Fruit fly (Drosophila melanogaster): ENCODE measurements around the gene CG7231.

The CG7231 gene

dm6 chr2L:7968054-7968453, 15.7 kb upstream of the CG7231 start (continued):
- TF ChIP-seq Ets21C (GFP tag; optimal IDR thresholded peaks at IDR 0.05), result no peak
- TF ChIP-seq CG16779 (tag; optimal IDR thresholded peaks at IDR 0.05), result no peak
- TF ChIP-seq esn (GFP tag; optimal IDR thresholded peaks at IDR 0.05), result no peak
- no peak for TF ChIP-seq CG6854 (GFP tag; optimal IDR thresholded peaks at IDR 0.05)
- TF ChIP-seq OdsH (GFP tag; optimal IDR thresholded peaks at IDR 0.05), result peak; percentile 18
- TF ChIP-seq Sox15 (GFP tag; optimal IDR thresholded peaks at IDR 0.05), result no peak
- TF ChIP-seq CG32006 (GFP tag; optimal IDR thresholded peaks at IDR 0.05), result peak; percentile 75
- TF ChIP-seq CG3919 (GFP tag; optimal IDR thresholded peaks at IDR 0.05), result peak; percentile 21
- TF ChIP-seq CG7368 (GFP tag; optimal IDR thresholded peaks at IDR 0.05), result no peak
- no peak for TF ChIP-seq CG31627 (GFP tag; optimal IDR thresholded peaks at IDR 0.05)

dm6 chr2L:7969329-7969728, 14.4 kb upstream of the CG7231 start:
- no peak for TF ChIP-seq Gug (GFP tag; IDR thresholded peaks at IDR 0.05)
- TF ChIP-seq dac (GFP tag; optimal IDR thresholded peaks at IDR 0.05), result no peak
- TF ChIP-seq fkh (GFP tag; optimal IDR thresholded peaks at IDR 0.05), result no peak
- no peak for TF ChIP-seq Sox14 (GFP tag; optimal IDR thresholded peaks at IDR 0.05)
- no peak for TF ChIP-seq ss (GFP tag; optimal IDR thresholded peaks at IDR 0.05)
- TF ChIP-seq Eip75B (GFP tag; optimal IDR thresholded peaks at IDR 0.05), result no peak
- no peak for TF ChIP-seq CG6792 (GFP tag; optimal IDR thresholded peaks at IDR 0.05)
- TF ChIP-seq CG6854 (GFP tag; optimal IDR thresholded peaks at IDR 0.05), result no peak
- TF ChIP-seq lz (GFP tag; optimal IDR thresholded peaks at IDR 0.05), result no peak
- no peak for TF ChIP-seq Hr38 (GFP tag; optimal IDR thresholded peaks at IDR 0.05)
- no peak for TF ChIP-seq CG34406 (GFP tag; optimal IDR thresholded peaks at IDR 0.05)

- TF ChIP-seq vri (GFP tag; optimal IDR thresholded peaks at IDR 0.05), result peak; percentile 5
- TF ChIP-seq svp (GFP tag), result peak; percentile 91
- TF ChIP-seq Ets96B (tag; optimal IDR thresholded peaks at IDR 0.05), result no peak
- no peak for TF ChIP-seq CG10631 (GFP tag; optimal IDR thresholded peaks at IDR 0.05)
- no peak for TF ChIP-seq lz (GFP tag; optimal IDR thresholded peaks at IDR 0.05)
- peak; percentile 62 for TF ChIP-seq Eip78C (GFP tag)
These were observed 13.7 kb upstream of the CG7231 start for dm6 chr2L:7970001-7970400.

dm6 chr2L:7971423-7971822, 12.3 kb upstream of the CG7231 start:
- TF ChIP-seq CG9139 (GFP tag; optimal IDR thresholded peaks at IDR 0.05) (no peak), CG32006 (GFP tag; optimal IDR thresholded peaks at IDR 0.05) (peak; percentile 65), Hr38 (GFP tag; optimal IDR thresholded peaks at IDR 0.05) (no peak), fd85E (GFP tag; optimal IDR thresholded peaks at IDR 0.05) (no peak), Smox (GFP tag; optimal IDR thresholded peaks at IDR 0.05) (no peak), ss (GFP tag; optimal IDR thresholded peaks at IDR 0.05) (no peak), CG7368 (GFP tag; optimal IDR thresholded peaks at IDR 0.05) (no peak), CG11902 (GFP tag; optimal IDR thresholded peaks at IDR 0.05) (no peak), OdsH (GFP tag; optimal IDR thresholded peaks at IDR 0.05) (peak; percentile 59), Hr39 (GFP tag; optimal IDR thresholded peaks at IDR 0.05) (peak; percentile 12), CG6163 (GFP tag; IDR thresholded peaks at IDR 0.05) (peak; percentile 80), CG15336 (GFP tag; IDR thresholded peaks at IDR 0.05) (peak; percentile 55), CG8319 (GFP tag; optimal IDR thresholded peaks at IDR 0.05) (no peak), CG11294 (GFP tag; IDR thresholded peaks at IDR 0.05) (0 out of 2 replicates have a peak, but pooled peaks have one; percentile 13), CG31627 (GFP tag; optimal IDR thresholded peaks at IDR 0.05) (no peak), CG1621 (tag; optimal IDR thresholded peaks at IDR 0.05) (no peak), cyc (GFP tag; optimal IDR thresholded peaks at IDR 0.05) (no peak), CG34406 (GFP tag; optimal IDR thresholded peaks at IDR 0.05) (peak; percentile 9), Eip93F (GFP tag; optimal IDR thresholded peaks at IDR 0.05) (no peak), dsx (GFP tag; optimal IDR thresholded peaks at IDR 0.05; ENCODE audit: poor library complexity, severe bottlenecking) (no peak), dac (GFP tag; optimal IDR thresholded peaks at IDR 0.05) (no peak), Sox15 (GFP tag; optimal IDR thresholded peaks at IDR 0.05) (no peak), Gug (GFP tag; IDR thresholded peaks at IDR 0.05) (peak; percentile 70; the same call in 1 of the 2 replicates), eg (GFP tag; IDR thresholded peaks at IDR 0.05) (peak; percentile 71; the same call in 2 of the 3 replicates), esn (GFP tag; optimal IDR thresholded peaks at IDR 0.05) (peak; percentile 39), fd59A (GFP tag; optimal IDR thresholded peaks at IDR 0.05) (peak; percentile 29), spab (GFP tag; optimal IDR thresholded peaks at IDR 0.05) (no peak), Ets96B (tag; optimal IDR thresholded peaks at IDR 0.05) (peak; percentile 60), CG11762 (GFP tag; optimal IDR thresholded peaks at IDR 0.05; ENCODE audit: insufficient read depth) (peak; percentile 42), Met (GFP tag; optimal IDR thresholded peaks at IDR 0.05) (peak; percentile 41), Eip75B (GFP tag; optimal IDR thresholded peaks at IDR 0.05) (peak; percentile 62), net (GFP tag; optimal IDR thresholded peaks at IDR 0.05) (no peak), Lpt (GFP tag; optimal IDR thresholded peaks at IDR 0.05) (peak; percentile 27), CG16779 (tag; optimal IDR thresholded peaks at IDR 0.05) (peak; percentile 57)
